Fruit fly (Drosophila melanogaster): ENCODE measurements around the gene CG33301.

- TF ChIP-seq Pif1A (GFP tag; optimal IDR thresholded peaks at IDR 0.05) (no peak), CG8159 (tag; optimal IDR thresholded peaks at IDR 0.05) (no peak), CG9948 (tag; optimal IDR thresholded peaks at IDR 0.05) (no peak), EcR (GFP tag; optimal IDR thresholded peaks at IDR 0.05) (no peak), gl (tag; optimal IDR thresholded peaks at IDR 0.05) (no peak)
Measured at dm6 chr2L:10093788-10094187, 44.4 kb downstream of the CG33301 start, which contains the start of gene CG34109.

Measured in whole organism, pupa.